Fruit fly (Drosophila melanogaster) whole organism, embryonic: ENCODE results near the gene CG8300.

ENCODE experiments used
- CG1024 ChIP-seq: fragments of 200-800 bp; sonication (Bioruptor generic); IDR thresholded peaks from 2 replicates; pipeline ENCODE4 v1.3.6; 2022; ENCODE audit warnings: missing biosample characterization, missing genetic modification characterization
- CG10565 ChIP-seq: fragments of 200-800 bp; sonication (Bioruptor generic); optimal IDR thresholded peaks from 3 replicates; lab custom pipeline; 2016; ENCODE audit warnings: missing biosample characterization, mild to moderate bottlenecking, missing genetic modification characterization
- CG10959 ChIP-seq: fragments of 200-800 bp; sonication (Bioruptor generic); IDR thresholded peaks from 2 replicates; pipeline ENCODE4 v1.3.6; 2022; ENCODE audit warnings: missing biosample characterization, missing genetic modification characterization
- CG11723 ChIP-seq: fragments of 200-800 bp; sonication (Bioruptor generic); optimal IDR thresholded peaks from 2 replicates; lab custom pipeline; 2017; ENCODE audit warnings: missing biosample characterization, mild to moderate bottlenecking, missing genetic modification characterization
- CG12942 ChIP-seq: fragments of 200-800 bp; sonication (Bioruptor generic); optimal IDR thresholded peaks from 3 replicates; lab custom pipeline; 2016; ENCODE audit warnings: missing biosample characterization, missing genetic modification characterization
- CG13775 ChIP-seq: fragments of 200-800 bp; sonication (Bioruptor generic); optimal IDR thresholded peaks from 3 replicates; lab custom pipeline; 2017; ENCODE audit warnings: missing biosample characterization, mild to moderate bottlenecking, missing genetic modification characterization
- CG14860 ChIP-seq: fragments of 200-800 bp; sonication (Bioruptor generic); IDR thresholded peaks from 3 replicates; pipeline ENCODE4 v1.3.6; 2022; ENCODE audit warnings: missing biosample characterization, missing genetic modification characterization; ENCODE audit not compliant: partially characterized antibody
- CG15479 ChIP-seq: fragments of 200-800 bp; sonication (Bioruptor generic); optimal IDR thresholded peaks from 3 replicates; lab custom pipeline; 2019; ENCODE audit warnings: missing biosample characterization, mild to moderate bottlenecking, missing genetic modification characterization, moderate library complexity
- CG17612 ChIP-seq: fragments of 200-800 bp; sonication (Bioruptor generic); IDR thresholded peaks from 2 replicates; pipeline ENCODE4 v1.3.6; 2022; ENCODE audit warnings: missing biosample characterization, missing genetic modification characterization
- CG1832 ChIP-seq: fragments of 200-800 bp; sonication (Bioruptor generic); optimal IDR thresholded peaks from 2 replicates; lab custom pipeline; 2017; ENCODE audit warnings: missing biosample characterization, mild to moderate bottlenecking, missing genetic modification characterization, inconsistent platforms
- CG18619 ChIP-seq: fragments of 200-800 bp; sonication (Bioruptor generic); optimal IDR thresholded peaks from 3 replicates; lab custom pipeline; 2017; ENCODE audit warnings: missing biosample characterization, mild to moderate bottlenecking, missing genetic modification characterization
- CG2116 ChIP-seq: fragments of 200-800 bp; sonication (Bioruptor generic); optimal IDR thresholded peaks from 3 replicates; lab custom pipeline; 2018; ENCODE audit warnings: missing biosample characterization, mild to moderate bottlenecking, missing genetic modification characterization
- CG2120 ChIP-seq: fragments of 200-800 bp; sonication (Bioruptor generic); optimal IDR thresholded peaks from 3 replicates; lab custom pipeline; 2016; ENCODE audit warnings: missing biosample characterization, missing genetic modification characterization
- CG2875 ChIP-seq: fragments of 200-800 bp; sonication (Bioruptor generic); optimal IDR thresholded peaks from 2 replicates; lab custom pipeline; 2017; ENCODE audit warnings: missing biosample characterization, mild to moderate bottlenecking, missing genetic modification characterization, missing genetic modification reagents
- CG30431 ChIP-seq: fragments of 200-800 bp; sonication (Bioruptor generic); optimal IDR thresholded peaks from 2 replicates; lab custom pipeline; 2017; ENCODE audit warnings: missing biosample characterization, missing genetic modification characterization
- CG31365 ChIP-seq: fragments of 200-800 bp; sonication (Bioruptor generic); optimal IDR thresholded peaks from 2 replicates; lab custom pipeline; 2018; ENCODE audit warnings: missing biosample characterization, mild to moderate bottlenecking, missing genetic modification characterization
- CG43689 ChIP-seq: fragments of 200-800 bp; sonication (Bioruptor generic); IDR thresholded peaks from 2 replicates; pipeline ENCODE4 v1.3.6; 2022; ENCODE audit warnings: missing biosample characterization, missing genetic modification characterization
- CG4730 ChIP-seq: fragments of 200-800 bp; sonication (Bioruptor generic); IDR thresholded peaks from 2 replicates; pipeline ENCODE4 v1.3.6; 2022; ENCODE audit warnings: missing biosample characterization, missing genetic modification characterization
- CG6254 ChIP-seq: fragments of 200-800 bp; sonication (Bioruptor generic); optimal IDR thresholded peaks from 3 replicates; lab custom pipeline; 2017; ENCODE audit warnings: mild to moderate bottlenecking, missing biosample characterization, missing genetic modification reagents, missing genetic modification characterization
- CG6689 ChIP-seq: fragments of 200-800 bp; sonication (Bioruptor generic); IDR thresholded peaks from 2 replicates; pipeline ENCODE4 v1.3.6; 2022; ENCODE audit warnings: missing biosample characterization, missing genetic modification characterization
- CG6765 ChIP-seq: fragments of 200-800 bp; sonication (Bioruptor generic); optimal IDR thresholded peaks from 3 replicates; lab custom pipeline; 2017; ENCODE audit warnings: missing biosample characterization, mild to moderate bottlenecking, missing genetic modification characterization
- CG8290 ChIP-seq, 3 experiments: fragments of 200-800 bp; sonication (Bioruptor generic); optimal IDR thresholded peaks; 2 replicates each; lab custom pipeline; 2016 to 2019; ENCODE audit warnings: missing biosample characterization in 3 of 3, missing genetic modification characterization in 3 of 3, mild to moderate bottlenecking in 2 of 3, moderate library complexity in 1 of 3
- Hr3 ChIP-seq: fragments of 200-800 bp; sonication (Bioruptor generic); optimal IDR thresholded peaks from 3 replicates; lab custom pipeline; 2016; ENCODE audit warnings: missing biosample characterization, missing genetic modification characterization
- Hr78 ChIP-seq, 2 experiments: fragments of 200-800 bp in 1 of 2; fragments of >200 bp in 1 of 2; sonication (Bioruptor generic) in 1 of 2; optimal IDR thresholded peaks; 2 replicates each; lab custom pipeline; 2017 to 2019; ENCODE audit warnings: missing biosample characterization in 2 of 2, missing genetic modification characterization in 2 of 2, mild to moderate bottlenecking in 1 of 2, moderate library complexity in 1 of 2
- Hsf ChIP-seq: fragments of 200-800 bp; sonication (Bioruptor generic); optimal IDR thresholded peaks from 3 replicates; lab custom pipeline; 2016; ENCODE audit warnings: missing biosample characterization, missing genetic modification characterization
- Lhr ChIP-seq: fragments of 200-800 bp; sonication (Bioruptor generic); optimal IDR thresholded peaks from 3 replicates; lab custom pipeline; 2017; ENCODE audit warnings: mild to moderate bottlenecking, missing biosample characterization, missing genetic modification reagents, missing genetic modification characterization
- MBD-R2 ChIP-seq: fragments of 200-800 bp; sonication (Bioruptor generic); IDR thresholded peaks from 2 replicates; pipeline ENCODE4 v1.3.6; 2022; ENCODE audit warnings: missing biosample characterization, missing genetic modification characterization
- Oaz ChIP-seq: fragments of 200-800 bp; sonication (Bioruptor generic); IDR thresholded peaks from 2 replicates; pipeline ENCODE4 v1.3.6; 2022; ENCODE audit warnings: missing biosample characterization, missing genetic modification characterization
- Six4 ChIP-seq: fragments of 200-800 bp; sonication (Bioruptor generic); optimal IDR thresholded peaks from 2 replicates; lab custom pipeline; 2016; ENCODE audit warnings: missing biosample characterization, missing genetic modification characterization
- Sry-δ ChIP-seq: fragments of 200-800 bp; sonication (Bioruptor generic); optimal IDR thresholded peaks from 2 replicates; lab custom pipeline; 2016; ENCODE audit warnings: missing biosample characterization, missing genetic modification characterization
- TFAM ChIP-seq: fragments of 200-800 bp; sonication (Bioruptor generic); optimal IDR thresholded peaks from 2 replicates; lab custom pipeline; 2017; ENCODE audit warnings: missing biosample characterization, missing genetic modification characterization, inconsistent platforms
- amos ChIP-seq: fragments of 200-800 bp; sonication (Bioruptor generic); IDR thresholded peaks from 2 replicates; pipeline ENCODE4 v1.3.6; 2022; ENCODE audit warnings: missing biosample characterization, missing genetic modification characterization; ENCODE audit not compliant: partially characterized antibody
- bcd ChIP-seq: fragments of 200-800 bp; sonication (Bioruptor generic); optimal IDR thresholded peaks from 2 replicates; lab custom pipeline; 2017; ENCODE audit warnings: missing biosample characterization, mild to moderate bottlenecking, missing genetic modification characterization
- btn ChIP-seq: fragments of 200-800 bp; sonication (Bioruptor generic); optimal IDR thresholded peaks from 2 replicates; lab custom pipeline; 2016; ENCODE audit warnings: missing biosample characterization, missing genetic modification characterization
- cad ChIP-seq: fragments of >200 bp; optimal IDR thresholded peaks from 2 replicates; lab custom pipeline; 2017; ENCODE audit warnings: missing biosample characterization, missing genetic modification characterization
- crc ChIP-seq: fragments of 200-800 bp; sonication (Bioruptor generic); optimal IDR thresholded peaks from 2 replicates; lab custom pipeline; 2016; ENCODE audit warnings: missing biosample characterization, missing genetic modification characterization
- dpn ChIP-seq, 2 experiments: fragments of 200-800 bp; sonication (Bioruptor generic); optimal IDR thresholded peaks; 3 replicates each; lab custom pipeline; 2016; ENCODE audit warnings: missing biosample characterization in 2 of 2, missing genetic modification characterization in 2 of 2
- ftz-f1 ChIP-seq: fragments of 200-800 bp; sonication (Bioruptor generic); optimal IDR thresholded peaks from 2 replicates; lab custom pipeline; 2016; ENCODE audit warnings: missing biosample characterization, missing genetic modification characterization
- fu2 ChIP-seq: fragments of 200-800 bp; sonication (Bioruptor generic); optimal IDR thresholded peaks from 2 replicates; lab custom pipeline; 2016; ENCODE audit warnings: missing biosample characterization, missing genetic modification characterization
- gce ChIP-seq: fragments of 200-800 bp; sonication (Bioruptor generic); IDR thresholded peaks from 3 replicates; pipeline ENCODE4 v1.3.6; 2022; ENCODE audit warnings: missing biosample characterization, missing genetic modification characterization
- gem ChIP-seq: fragments of 200-800 bp; sonication (Bioruptor generic); optimal IDR thresholded peaks from 2 replicates; lab custom pipeline; 2019; ENCODE audit warnings: missing biosample characterization, mild to moderate bottlenecking, missing genetic modification characterization, moderate library complexity
- hkb ChIP-seq, 2 experiments: fragments of 200-800 bp in 1 of 2; fragments of >200 bp in 1 of 2; sonication (Bioruptor generic) in 1 of 2; IDR thresholded peaks in 1 of 2; optimal IDR thresholded peaks in 1 of 2; 2 replicates each; pipeline versions ENCODE4 v1.3.6 to Lab custom; 2017 to 2022; ENCODE audit warnings: missing biosample characterization in 1 of 2, missing genetic modification characterization in 1 of 2
- nerfin-2 ChIP-seq: fragments of 200-800 bp; sonication (Bioruptor generic); IDR thresholded peaks from 2 replicates; pipeline ENCODE4 v1.3.6; 2022; ENCODE audit warnings: missing biosample characterization, missing genetic modification characterization; ENCODE audit not compliant: partially characterized antibody
- nom ChIP-seq: fragments of 200-800 bp; sonication (Bioruptor generic); optimal IDR thresholded peaks from 2 replicates; lab custom pipeline; 2017; ENCODE audit warnings: missing biosample characterization, missing genetic modification characterization, mild to moderate bottlenecking, moderate library complexity, missing genetic modification reagents
- repo ChIP-seq: fragments of 200-800 bp; sonication (Bioruptor generic); optimal IDR thresholded peaks from 2 replicates; lab custom pipeline; 2016; ENCODE audit warnings: missing biosample characterization, missing genetic modification characterization
- sob ChIP-seq: fragments of 200-800 bp; sonication (Bioruptor generic); IDR thresholded peaks from 2 replicates; pipeline ENCODE4 v1.3.6; 2022; ENCODE audit warnings: missing biosample characterization, missing genetic modification characterization
- tin ChIP-seq: fragments of 200-800 bp; sonication (Bioruptor generic); optimal IDR thresholded peaks from 3 replicates; lab custom pipeline; 2016; ENCODE audit warnings: missing biosample characterization, missing genetic modification characterization
- wdn ChIP-seq: fragments of 200-800 bp; sonication (Bioruptor generic); IDR thresholded peaks from 2 replicates; pipeline ENCODE4 v1.3.6; 2022; ENCODE audit warnings: missing biosample characterization, missing genetic modification characterization
- zfh1 ChIP-seq: fragments of 200-800 bp; sonication (Bioruptor generic); IDR thresholded peaks from 3 replicates; pipeline ENCODE4 v1.3.6; 2022; ENCODE audit warnings: missing biosample characterization, missing genetic modification characterization

The CG8300 gene

DNA sequence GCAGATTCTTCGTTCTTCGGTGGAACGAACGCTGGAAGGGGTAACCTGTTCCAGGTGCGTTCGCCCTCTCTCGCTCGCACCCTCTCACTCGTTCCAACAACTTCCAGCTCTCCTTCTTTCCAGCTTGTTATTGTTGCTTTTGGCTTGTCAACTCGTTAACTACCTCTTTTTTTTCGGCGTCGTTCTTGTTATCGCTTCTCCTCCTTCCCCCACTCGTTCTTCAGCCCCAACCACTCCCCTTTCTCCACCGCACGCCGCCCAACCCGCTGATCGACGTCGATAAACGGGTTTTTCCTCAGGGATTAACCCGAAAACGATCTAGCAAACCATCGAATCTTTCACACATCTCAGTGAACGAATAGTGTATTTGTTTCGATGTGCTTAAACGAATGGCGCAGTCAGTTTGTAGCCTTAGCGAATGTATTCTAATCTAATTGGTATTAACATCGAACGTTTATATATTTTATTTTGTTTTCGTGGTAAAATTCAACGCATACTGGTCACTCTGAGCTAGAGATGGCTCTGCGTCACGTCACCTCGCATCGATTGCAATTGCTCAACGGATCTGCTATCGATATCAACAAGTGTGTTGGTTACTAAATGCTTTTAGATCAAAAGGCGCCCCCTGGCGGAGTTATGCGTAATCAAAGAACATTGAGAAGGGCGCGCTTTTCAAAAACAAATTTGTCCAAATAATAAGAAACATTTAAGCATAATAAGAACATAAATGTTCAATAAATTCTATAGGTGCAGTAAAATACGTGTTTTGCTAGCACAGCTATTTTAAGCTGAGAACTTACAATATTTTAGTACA lies 5.3 kb downstream of the CG8300 start, which contains the start of gene fz4 (continued):
- TF ChIP-seq CG2120 (GFP tag; lab: Kevin White, UChicago): peak; percentile 5
- TF ChIP-seq gem (tag; lab: Kevin White, UChicago): no peak
- no peak for TF ChIP-seq Six4 (GFP tag; lab: Kevin White, UChicago)
- no peak for TF ChIP-seq btn (GFP tag; lab: Kevin White, UChicago)
- peak; percentile 65 for TF ChIP-seq CG2116 (GFP tag; lab: Kevin White, UChicago)
- TF ChIP-seq CG6689 (GFP tag; lab: Robert Waterston, UW): no peak
- no peak for TF ChIP-seq CG31365 (tag; lab: Kevin White, UChicago)
- TF ChIP-seq zfh1: no peak
- no peak for TF ChIP-seq CG10565 (GFP tag; lab: Kevin White, UChicago)
- TF ChIP-seq CG14860 (GFP tag; lab: Robert Waterston, UW): peak; percentile 67
- no peak for TF ChIP-seq gce (GFP tag; lab: Robert Waterston, UW)
- TF ChIP-seq repo: no peak
- no peak for TF ChIP-seq Oaz (GFP tag; lab: Robert Waterston, UW)
- TF ChIP-seq fu2 (GFP tag; lab: Kevin White, UChicago): no peak
- no peak for TF ChIP-seq CG30431
- no peak for TF ChIP-seq dpn (GFP tag; optimal IDR thresholded peaks at IDR 0.05; lab: Kevin White, UChicago)
- TF ChIP-seq CG13775 (GFP tag; lab: Kevin White, UChicago): no peak
- peak; percentile 61 for TF ChIP-seq nom (GFP tag; lab: Kevin White, UChicago)
- no peak for TF ChIP-seq CG8290 (GFP tag; optimal IDR thresholded peaks at IDR 0.05; lab: Kevin White, UChicago)
- no peak for TF ChIP-seq CG8290 (tag; optimal IDR thresholded peaks at IDR 0.05; lab: Kevin White, UChicago)
- no peak for TF ChIP-seq Hr3 (GFP tag; lab: Kevin White, UChicago)
- peak; percentile 87 for TF ChIP-seq amos (GFP tag; lab: Robert Waterston, UW)
- TF ChIP-seq bcd (GFP tag; lab: Kevin White, UChicago): peak; percentile 13
- no peak for TF ChIP-seq hkb (optimal IDR thresholded peaks at IDR 0.05; lab: Kevin White, UChicago)
- no peak for TF ChIP-seq hkb (GFP tag; IDR thresholded peaks at IDR 0.05; lab: Robert Waterston, UW)
- no peak for TF ChIP-seq CG6765 (GFP tag; lab: Kevin White, UChicago)
- TF ChIP-seq CG18619 (GFP tag; lab: Kevin White, UChicago): no peak
- no peak for TF ChIP-seq CG43689 (GFP tag; lab: Robert Waterston, UW)
- no peak for TF ChIP-seq crc
- no peak for TF ChIP-seq CG17612 (GFP tag; lab: Robert Waterston, UW)
- TF ChIP-seq CG15479: no peak
- no peak for TF ChIP-seq CG4730 (GFP tag; lab: Robert Waterston, UW)
- no peak for TF ChIP-seq Hsf
- peak; percentile 89 for TF ChIP-seq Sry-δ (GFP tag; lab: Kevin White, UChicago)
- no peak for TF ChIP-seq sob (GFP tag; lab: Robert Waterston, UW)
- TF ChIP-seq CG1832: peak; percentile 65
- no peak for TF ChIP-seq CG6254 (GFP tag; lab: Kevin White, UChicago)
- TF ChIP-seq cad (GFP tag; lab: Kevin White, UChicago): no peak
- TF ChIP-seq ftz-f1 (GFP tag; lab: Kevin White, UChicago): peak; percentile 61
- TF ChIP-seq Hr78 (GFP tag; optimal IDR thresholded peaks at IDR 0.05; lab: Kevin White, UChicago): peak in 1 of 2 experiments; percentile 15
- no peak for TF ChIP-seq CG2875 (GFP tag; lab: Kevin White, UChicago)
- no peak for TF ChIP-seq TFAM (GFP tag; lab: Kevin White, UChicago)
- peak; percentile 56 for TF ChIP-seq nerfin-2
- peak; percentile 55 for TF ChIP-seq Lhr (GFP tag; lab: Kevin White, UChicago)
- TF ChIP-seq CG10959 (GFP tag; lab: Robert Waterston, UW): no peak
- no peak for TF ChIP-seq CG11723 (GFP tag; lab: Kevin White, UChicago)
- peak; percentile 34; the same call in 1 of the 2 replicates for TF ChIP-seq MBD-R2 (GFP tag; lab: Robert Waterston, UW)
- no peak for TF ChIP-seq wdn (GFP tag; lab: Robert Waterston, UW)
- TF ChIP-seq CG1024: no peak
- no peak for TF ChIP-seq CG12942 (GFP tag; lab: Kevin White, UChicago)
- no peak for TF ChIP-seq tin
